Worm (Caenorhabditis elegans) whole organism, midembryonic: ENCODE measurements around the gene sru-25.

ENCODE experiments used
- T22C8.4 ChIP-seq: fragments of 200-800 bp; sonication (Bioruptor generic); IDR thresholded peaks from 2 replicates; pipeline ENCODE4 v1.3.6; 2022; ENCODE audit warnings: missing genetic modification characterization, missing compliant biosample characterization
- cog-1 ChIP-seq: sonication (generic microtip); optimal IDR thresholded peaks from 2 replicates; lab custom pipeline; 2016; ENCODE audit warnings: missing genetic modification characterization, missing compliant biosample characterization
- flt-1 ChIP-seq: fragments of 200-800 bp; sonication (Bioruptor generic); IDR thresholded peaks from 2 replicates; pipeline ENCODE4 v1.3.6; 2022; ENCODE audit warnings: missing genetic modification characterization, missing compliant biosample characterization
- klf-2 ChIP-seq: fragments of 200-800 bp; sonication (Bioruptor generic); conservative IDR thresholded peaks from 2 replicates; pipeline ENCODE4 v1.3.6; 2022; ENCODE audit warnings: missing genetic modification reagents, missing genetic modification characterization, missing compliant biosample characterization
- med-1 ChIP-seq: sonication (generic microtip); optimal IDR thresholded peaks from 2 replicates; lab custom pipeline; 2017; ENCODE audit warnings: missing genetic modification characterization, mild to moderate bottlenecking, missing compliant biosample characterization, antibody characterized with exemption, missing genetic modification reagents; ENCODE audit not compliant: insufficient read depth
- ref-1 ChIP-seq: fragments of 200-800 bp; sonication (Bioruptor generic); conservative IDR thresholded peaks from 2 replicates; pipeline ENCODE4 v1.3.6; 2022; ENCODE audit warnings: missing genetic modification reagents, missing genetic modification characterization, missing compliant biosample characterization
- tab-1 ChIP-seq: fragments of 200-800 bp; sonication (Bioruptor generic); IDR thresholded peaks from 2 replicates; pipeline ENCODE4 v1.3.6; 2022; ENCODE audit warnings: missing genetic modification characterization, missing compliant biosample characterization
- ztf-23 ChIP-seq: fragments of 200-800 bp; sonication (Bioruptor generic); IDR thresholded peaks from 2 replicates; pipeline ENCODE4 v1.3.6; 2022; ENCODE audit warnings: missing genetic modification reagents, missing genetic modification characterization, missing compliant biosample characterization
- ztf-29 ChIP-seq: fragments of 200-800 bp; sonication (Bioruptor generic); IDR thresholded peaks from 2 replicates; pipeline ENCODE4 v1.3.6; 2022; ENCODE audit warnings: missing genetic modification reagents, missing genetic modification characterization, missing compliant biosample characterization

sru-25 gene

DNA sequence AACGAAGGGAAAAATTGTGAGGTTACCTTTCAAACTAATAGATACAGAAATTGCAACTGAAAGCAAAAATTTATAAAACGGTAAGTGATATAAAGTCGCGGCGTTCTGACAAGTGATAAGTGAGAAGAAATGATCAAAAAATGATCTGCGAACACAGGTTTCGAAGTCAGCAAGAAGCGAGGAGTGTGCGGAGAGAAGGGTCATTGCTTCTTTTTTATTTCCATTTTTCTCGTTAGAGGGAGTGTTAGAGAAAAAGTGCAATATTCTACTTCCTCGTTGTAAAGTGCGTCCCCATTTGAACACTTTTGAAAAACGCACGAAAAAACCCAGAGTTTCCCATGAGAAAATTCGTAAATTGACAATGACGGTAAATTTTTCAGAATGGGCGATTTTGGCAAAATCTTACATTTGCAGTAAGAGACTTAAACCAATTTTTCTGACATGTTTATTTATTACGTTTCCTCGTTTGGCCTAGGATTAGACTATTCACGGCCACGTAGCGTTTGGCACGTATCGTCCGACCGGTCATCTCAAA is 2.5 kb upstream of the sru-25 start, which contains the start of the genes fbxa-72 and srx-21:
Gene fbxa-72, minus strand, starts transcription at position 204 of the 535 bp plus-strand sequence.
Gene srx-21, plus strand, starts transcription at position 485 of the 535 bp plus-strand sequence.
- TF ChIP-seq ztf-23 (GFP tag; lab: Robert Waterston, UW) (no peak), cog-1 (no peak), flt-1 (no peak), ref-1 (GFP tag; lab: Robert Waterston, UW) (no peak), klf-2 (GFP tag; lab: Robert Waterston, UW) (no peak), med-1 (GFP tag; lab: Kevin White, UChicago) (no peak), ztf-29 (no peak), T22C8.4 (GFP tag; lab: Robert Waterston, UW) (no peak), tab-1 (GFP tag; lab: Robert Waterston, UW) (no peak)

DNA sequence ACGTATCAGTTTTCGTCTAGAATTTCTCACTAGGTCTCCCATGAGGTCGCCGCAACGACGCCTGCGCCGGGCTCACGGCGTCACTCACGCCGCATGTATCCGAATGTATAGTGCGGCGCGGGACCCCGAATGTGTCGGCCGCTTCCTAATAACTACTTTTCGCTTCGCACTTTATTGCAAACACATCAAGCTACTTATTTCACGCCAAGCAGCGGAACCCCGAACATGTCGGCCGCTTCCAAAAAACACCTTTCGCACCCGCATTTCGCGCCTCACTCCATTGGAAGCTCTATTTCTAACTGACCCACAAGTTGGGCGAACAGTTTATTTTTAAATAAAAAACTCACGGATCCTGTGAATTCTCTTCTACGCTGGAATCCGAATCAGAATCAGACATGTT is 2.0 kb upstream of the sru-25 start:
- TF ChIP-seq ref-1 (GFP tag; lab: Robert Waterston, UW) (no peak), T22C8.4 (GFP tag; lab: Robert Waterston, UW) (no peak), ztf-23 (GFP tag; lab: Robert Waterston, UW) (no peak), tab-1 (GFP tag; lab: Robert Waterston, UW) (no peak), flt-1 (no peak), cog-1 (no peak), ztf-29 (no peak), klf-2 (GFP tag; lab: Robert Waterston, UW) (no peak), med-1 (GFP tag; lab: Kevin White, UChicago) (no peak)

DNA sequence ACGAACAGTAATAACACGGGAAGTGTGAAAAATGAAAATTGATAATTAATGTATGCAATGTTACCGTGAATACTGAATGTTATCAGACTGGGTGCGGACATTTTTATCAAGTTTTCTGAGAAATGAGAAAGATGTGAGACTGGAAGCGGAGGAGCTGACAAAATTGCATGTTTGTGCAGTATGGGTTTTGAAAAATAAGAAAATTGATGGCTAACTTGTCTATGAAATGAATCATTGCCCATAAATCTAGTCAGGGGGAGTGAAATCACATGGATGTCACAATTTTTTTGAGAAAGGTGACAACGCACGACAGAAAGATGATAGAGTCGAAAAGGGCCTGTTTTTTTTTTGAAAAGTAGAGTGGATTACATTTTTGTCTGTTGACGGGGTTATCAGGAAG is 2.8 kb downstream of the sru-25 start, which contains the start of gene sru-24:
Gene sru-24, minus strand, starts transcription at position 101 of the 400 bp plus-strand sequence.
- TF ChIP-seq ref-1 (GFP tag; lab: Robert Waterston, UW) (no peak), flt-1 (no peak), ztf-23 (GFP tag; lab: Robert Waterston, UW) (no peak), ztf-29 (no peak), med-1 (GFP tag; lab: Kevin White, UChicago) (no peak)

DNA sequence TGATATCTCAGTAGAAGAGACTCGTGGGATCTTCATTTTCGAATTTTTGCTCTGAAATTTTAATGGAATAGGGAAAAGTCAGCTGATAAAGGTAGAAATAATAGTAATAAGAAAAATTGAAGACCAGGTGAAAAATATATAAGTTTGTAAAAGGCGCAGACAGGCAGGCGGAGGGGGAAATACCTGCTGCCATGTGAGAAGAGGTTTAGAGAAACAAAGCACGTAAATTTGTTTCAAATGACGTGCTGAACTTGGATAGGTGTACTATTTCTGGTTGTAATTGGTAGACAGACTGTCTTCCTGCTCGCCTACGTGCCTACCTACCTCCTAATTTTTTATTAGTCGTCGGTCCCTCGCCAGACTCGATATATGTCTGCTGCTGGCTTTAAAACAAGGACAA is 6.7 kb downstream of the sru-25 start, which contains the start of gene nhr-180:
Gene nhr-180, minus strand, starts transcription at position 52 of the 400 bp plus-strand sequence.
- no peak for TF ChIP-seq ref-1 (GFP tag; lab: Robert Waterston, UW)
- no peak for TF ChIP-seq cog-1
- TF ChIP-seq ztf-23 (GFP tag; lab: Robert Waterston, UW) = no peak
- no peak for TF ChIP-seq med-1 (GFP tag; lab: Kevin White, UChicago)
- no peak for TF ChIP-seq flt-1
- TF ChIP-seq T22C8.4 (GFP tag; lab: Robert Waterston, UW) = no peak
- no peak for TF ChIP-seq ztf-29
- TF ChIP-seq tab-1 (GFP tag; lab: Robert Waterston, UW) = no peak
- no peak for TF ChIP-seq klf-2 (GFP tag; lab: Robert Waterston, UW)

DNA sequence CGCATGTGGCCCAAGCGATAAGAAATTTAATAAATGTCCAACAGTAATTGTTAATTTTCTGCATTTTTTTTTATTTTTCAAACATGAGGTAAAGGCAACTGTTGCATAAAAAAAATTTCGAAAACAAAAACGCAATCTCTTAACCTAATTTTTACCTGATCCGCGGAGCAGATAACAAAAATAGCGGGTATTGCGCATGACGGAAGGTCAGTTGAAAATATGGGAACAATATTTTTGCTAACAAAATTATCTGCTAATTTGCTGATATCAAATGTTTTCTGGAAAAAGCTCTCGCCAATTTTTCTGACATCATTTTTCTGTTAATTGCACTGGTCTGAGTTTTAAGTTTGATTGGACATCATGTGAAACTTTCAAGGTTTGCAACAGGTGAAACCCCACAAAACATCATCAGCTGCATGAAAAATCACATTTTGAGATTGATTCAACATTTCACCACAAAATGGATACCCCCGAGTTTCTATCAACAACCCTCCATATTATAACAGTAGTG is 9.7 kb downstream of the sru-25 start, which contains the start of the genes F31F4.11 and srh-266:
Gene F31F4.11, minus strand, starts transcription at position 101 of the 511 bp plus-strand sequence.
Gene srh-266, plus strand, starts transcription at position 461 of the 511 bp plus-strand sequence.
- TF ChIP-seq T22C8.4 (GFP tag; lab: Robert Waterston, UW) (no peak), ztf-29 (no peak), med-1 (GFP tag; lab: Kevin White, UChicago) (no peak), klf-2 (GFP tag; lab: Robert Waterston, UW) (no peak), ref-1 (GFP tag; lab: Robert Waterston, UW) (no peak), ztf-23 (GFP tag; lab: Robert Waterston, UW) (no peak), tab-1 (GFP tag; lab: Robert Waterston, UW) (no peak), cog-1 (no peak), flt-1 (no peak)

DNA sequence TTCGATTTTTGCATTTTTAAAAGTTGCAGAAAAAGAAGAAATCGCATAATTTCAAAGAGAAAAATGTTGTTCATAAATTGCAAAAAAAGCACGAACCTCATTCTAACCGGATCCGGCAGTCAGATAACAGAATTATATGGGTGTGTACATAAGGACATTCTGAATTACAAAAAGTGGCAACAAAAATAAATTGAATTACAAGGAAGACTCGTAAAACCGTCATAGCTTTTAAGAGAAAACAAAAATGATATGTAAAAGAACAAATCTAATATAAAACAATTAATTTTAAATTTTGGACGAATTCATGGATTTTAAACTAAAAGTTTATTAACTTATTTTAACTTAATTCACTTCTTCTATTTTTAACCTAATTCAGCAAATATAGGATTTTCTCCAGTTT is 13.9 kb downstream of the sru-25 start, which contains the start of gene F31F4.17:
Gene F31F4.17, minus strand, starts transcription at position 101 of the 400 bp plus-strand sequence.
- TF ChIP-seq cog-1 (no peak), T22C8.4 (GFP tag; lab: Robert Waterston, UW) (no peak), klf-2 (GFP tag; lab: Robert Waterston, UW) (no peak), ref-1 (GFP tag; lab: Robert Waterston, UW) (no peak), med-1 (GFP tag; lab: Kevin White, UChicago) (no peak), ztf-29 (no peak), ztf-23 (GFP tag; lab: Robert Waterston, UW) (no peak), flt-1 (no peak)

DNA sequence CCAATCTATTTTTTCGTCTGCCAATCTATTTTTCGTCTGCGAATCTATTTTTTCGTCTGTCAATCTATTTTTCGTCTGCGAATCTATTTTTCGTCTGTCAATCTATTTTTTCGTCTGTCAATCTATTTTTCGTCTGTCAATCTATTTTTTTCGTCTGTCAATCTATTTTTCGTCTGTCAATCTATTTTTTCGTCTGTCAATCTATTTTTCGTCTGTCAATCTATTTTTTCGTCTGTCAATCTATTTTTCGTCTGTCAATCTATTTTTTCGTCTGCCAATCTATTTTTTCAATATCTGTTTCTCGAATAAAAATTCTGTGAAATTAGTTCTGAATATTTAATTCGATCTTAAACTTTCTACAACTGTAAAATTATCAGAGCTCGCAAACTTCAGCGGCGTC is 16.0 kb downstream of the sru-25 start:
- peak; percentile 59; the same call in 1 of the 2 replicates for TF ChIP-seq klf-2 (GFP tag; lab: Robert Waterston, UW)
- peak; percentile 68; the same call in 1 of the 2 replicates for TF ChIP-seq flt-1

DNA sequence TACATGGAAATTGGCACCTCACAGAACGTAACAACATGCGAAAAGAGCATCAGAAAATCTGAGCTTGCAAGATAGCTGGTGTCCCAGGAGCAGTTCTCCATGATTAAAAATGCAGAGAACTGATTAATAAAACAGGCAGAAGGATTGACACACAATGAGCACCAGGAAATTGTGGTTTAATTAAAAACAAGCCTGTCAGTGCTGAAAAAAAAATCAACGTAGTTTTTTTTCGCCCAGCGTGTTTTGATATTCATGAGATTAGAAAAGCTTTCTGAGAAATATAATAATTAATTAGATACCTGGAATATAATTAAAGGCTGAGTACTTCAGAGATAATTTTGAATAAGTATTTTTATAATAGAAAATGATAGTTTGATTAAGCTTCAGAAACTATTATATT is 16.4 kb downstream of the sru-25 start, which contains the start of gene srh-246:
Gene srh-246, minus strand, starts transcription at position 101 of the 400 bp plus-strand sequence.
- TF ChIP-seq flt-1 (no peak), klf-2 (GFP tag; lab: Robert Waterston, UW) (no peak)

DNA sequence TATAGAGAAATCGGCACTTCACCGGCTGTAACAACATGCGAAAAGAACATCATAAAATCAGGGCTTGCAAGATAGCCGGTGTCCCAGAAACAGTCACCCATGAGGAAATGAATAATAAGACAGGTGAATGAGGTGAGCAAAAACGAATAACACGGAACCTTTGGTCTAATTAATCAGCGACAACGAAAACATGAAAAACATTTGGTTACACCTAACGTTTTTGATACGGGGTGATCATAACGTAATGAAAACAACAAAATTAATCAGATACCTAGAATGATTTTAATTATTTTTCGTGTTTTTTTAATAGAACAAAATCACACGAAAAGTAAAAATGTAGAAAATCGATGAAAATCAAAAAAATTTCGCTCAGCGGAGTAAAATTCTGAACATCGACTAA is 18.3 kb downstream of the sru-25 start, which contains the start of gene srh-245:
Gene srh-245, minus strand, starts transcription at position 101 of the 400 bp plus-strand sequence.
- TF ChIP-seq cog-1 = no peak
- TF ChIP-seq ztf-23 (GFP tag; lab: Robert Waterston, UW) = no peak
- TF ChIP-seq tab-1 (GFP tag; lab: Robert Waterston, UW) = no peak
- no peak for TF ChIP-seq med-1 (GFP tag; lab: Kevin White, UChicago)
- no peak for TF ChIP-seq ztf-29
- TF ChIP-seq flt-1 = no peak
- no peak for TF ChIP-seq T22C8.4 (GFP tag; lab: Robert Waterston, UW)
- TF ChIP-seq ref-1 (GFP tag; lab: Robert Waterston, UW) = no peak
- TF ChIP-seq klf-2 (GFP tag; lab: Robert Waterston, UW) = no peak

DNA sequence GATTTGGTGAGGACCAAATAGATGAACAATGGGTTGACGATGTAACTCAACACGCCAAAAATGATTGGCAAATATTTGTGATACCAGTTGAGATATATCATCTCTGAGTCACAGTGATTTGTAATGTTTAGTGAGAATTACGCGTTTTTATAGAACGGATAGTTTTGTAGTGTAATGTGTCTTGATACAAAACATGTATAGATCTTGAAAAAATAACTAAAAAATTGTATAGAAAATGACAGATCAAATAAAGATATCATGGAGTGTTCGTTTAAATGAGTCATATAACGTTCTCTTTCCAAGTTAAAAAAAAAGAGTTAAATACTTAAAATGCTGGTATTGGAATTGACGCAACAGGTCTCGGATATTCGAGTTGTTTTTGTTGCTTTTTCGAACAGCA is 19.7 kb downstream of the sru-25 start, which contains the start of gene srj-6:
Gene srj-6, minus strand, starts transcription at position 101 of the 400 bp plus-strand sequence.
- TF ChIP-seq ztf-29 (no peak), cog-1 (no peak), med-1 (GFP tag; lab: Kevin White, UChicago) (no peak), klf-2 (GFP tag; lab: Robert Waterston, UW) (no peak), T22C8.4 (GFP tag; lab: Robert Waterston, UW) (no peak), tab-1 (GFP tag; lab: Robert Waterston, UW) (no peak), flt-1 (no peak), ref-1 (GFP tag; lab: Robert Waterston, UW) (no peak), ztf-23 (GFP tag; lab: Robert Waterston, UW) (no peak)
